Fruit fly (Drosophila melanogaster) whole organism, embryonic: Measurements from ENCODE around the gene ninaE.

Experiments
- Bgb ChIP-seq: fragments of 200-800 bp; sonication (Bioruptor generic); IDR thresholded peaks from 2 replicates; pipeline ENCODE4 v1.3.6; 2022; ENCODE audit warnings: missing biosample characterization, missing genetic modification characterization; ENCODE audit not compliant: partially characterized antibody
- C15 ChIP-seq: fragments of 200-800 bp; sonication (Bioruptor generic); IDR thresholded peaks from 3 replicates; pipeline ENCODE4 v1.3.6; 2022; ENCODE audit warnings: missing biosample characterization, missing genetic modification characterization
- CG10979 ChIP-seq: fragments of 200-800 bp; sonication (Bioruptor generic); optimal IDR thresholded peaks from 2 replicates; lab custom pipeline; 2018; ENCODE audit warnings: missing biosample characterization, mild to moderate bottlenecking, missing genetic modification characterization, moderate library complexity
- CG11093 ChIP-seq: fragments of 200-800 bp; sonication (Bioruptor generic); IDR thresholded peaks from 3 replicates; pipeline ENCODE4 v1.3.6; 2022; ENCODE audit warnings: missing biosample characterization, missing genetic modification characterization
- CG11456 ChIP-seq: fragments of 200-800 bp; sonication (Bioruptor generic); IDR thresholded peaks from 3 replicates; pipeline ENCODE4 v1.3.6; 2022; ENCODE audit warnings: missing biosample characterization, missing genetic modification characterization
- CG12391 ChIP-seq: fragments of 200-800 bp; sonication (Bioruptor generic); optimal IDR thresholded peaks from 3 replicates; lab custom pipeline; 2018; ENCODE audit warnings: missing biosample characterization, mild to moderate bottlenecking, missing genetic modification characterization, moderate library complexity
- CG12942 ChIP-seq: fragments of 200-800 bp; sonication (Bioruptor generic); optimal IDR thresholded peaks from 3 replicates; lab custom pipeline; 2016; ENCODE audit warnings: missing biosample characterization, missing genetic modification characterization
- CG13424 ChIP-seq: fragments of 200-800 bp; sonication (Bioruptor generic); optimal IDR thresholded peaks from 2 replicates; lab custom pipeline; 2019; ENCODE audit warnings: missing biosample characterization, mild to moderate bottlenecking, missing genetic modification characterization, moderate library complexity
- CG13894 ChIP-seq: fragments of 200-800 bp; sonication (Bioruptor generic); optimal IDR thresholded peaks from 3 replicates; lab custom pipeline; 2018; ENCODE audit warnings: missing biosample characterization, mild to moderate bottlenecking, missing genetic modification characterization, moderate library complexity
- CG15011 ChIP-seq: fragments of 200-800 bp; sonication (Bioruptor generic); optimal IDR thresholded peaks from 3 replicates; lab custom pipeline; 2018; ENCODE audit warnings: missing biosample characterization, mild to moderate bottlenecking, missing genetic modification characterization
- CG16815 ChIP-seq: fragments of 200-800 bp; sonication (Bioruptor generic); optimal IDR thresholded peaks from 3 replicates; lab custom pipeline; 2017; ENCODE audit warnings: missing biosample characterization, mild to moderate bottlenecking, missing genetic modification characterization
- CG1832 ChIP-seq: fragments of 200-800 bp; sonication (Bioruptor generic); optimal IDR thresholded peaks from 2 replicates; lab custom pipeline; 2017; ENCODE audit warnings: missing biosample characterization, mild to moderate bottlenecking, missing genetic modification characterization, inconsistent platforms
- CG2120 ChIP-seq: fragments of 200-800 bp; sonication (Bioruptor generic); optimal IDR thresholded peaks from 3 replicates; lab custom pipeline; 2016; ENCODE audit warnings: missing biosample characterization, missing genetic modification characterization
- CG2129 ChIP-seq: fragments of 200-800 bp; sonication (Bioruptor generic); IDR thresholded peaks from 2 replicates; pipeline ENCODE4 v1.3.6; 2022; ENCODE audit warnings: missing biosample characterization, missing genetic modification characterization; ENCODE audit not compliant: partially characterized antibody
- CG2202 ChIP-seq: fragments of 200-800 bp; sonication (Bioruptor generic); optimal IDR thresholded peaks from 2 replicates; lab custom pipeline; 2018; ENCODE audit warnings: missing biosample characterization, mild to moderate bottlenecking, missing genetic modification characterization
- CG34422 ChIP-seq: fragments of 200-800 bp; sonication (Bioruptor generic); IDR thresholded peaks from 3 replicates; pipeline ENCODE4 v1.3.6; 2022; ENCODE audit warnings: missing biosample characterization, missing genetic modification characterization
- CG3847 ChIP-seq: fragments of 200-800 bp; sonication (Bioruptor generic); IDR thresholded peaks from 2 replicates; pipeline ENCODE4 v1.3.6; 2022; ENCODE audit warnings: missing biosample characterization, missing genetic modification characterization
- CG6654 ChIP-seq: fragments of 200-800 bp; sonication (Bioruptor generic); optimal IDR thresholded peaks from 2 replicates; lab custom pipeline; 2017; ENCODE audit warnings: missing biosample characterization, mild to moderate bottlenecking, missing genetic modification characterization
- CG7987 ChIP-seq: fragments of 200-800 bp; sonication (Bioruptor generic); optimal IDR thresholded peaks from 2 replicates; lab custom pipeline; 2018; ENCODE audit warnings: missing biosample characterization, mild to moderate bottlenecking, missing genetic modification characterization, moderate library complexity
- CG8924 ChIP-seq: fragments of 200-800 bp; optimal IDR thresholded peaks from 3 replicates; lab custom pipeline; 2019; ENCODE audit warnings: missing biosample characterization, mild to moderate bottlenecking, missing genetic modification characterization, moderate library complexity
- CG9817 ChIP-seq: fragments of 200-800 bp; sonication (Bioruptor generic); optimal IDR thresholded peaks from 2 replicates; lab custom pipeline; 2018; ENCODE audit warnings: missing biosample characterization, mild to moderate bottlenecking, missing genetic modification characterization, moderate library complexity
- CG9876 ChIP-seq: fragments of 200-800 bp; sonication (Bioruptor generic); optimal IDR thresholded peaks from 2 replicates; lab custom pipeline; 2016; ENCODE audit warnings: missing biosample characterization, missing genetic modification characterization
- Fer1 ChIP-seq: fragments of 200-800 bp; sonication (Bioruptor generic); optimal IDR thresholded peaks from 2 replicates; lab custom pipeline; 2017; ENCODE audit warnings: missing biosample characterization, mild to moderate bottlenecking, missing genetic modification characterization
- Fer2 ChIP-seq: fragments of 200-800 bp; sonication (Bioruptor generic); optimal IDR thresholded peaks from 2 replicates; lab custom pipeline; 2018; ENCODE audit warnings: missing biosample characterization, mild to moderate bottlenecking, missing genetic modification characterization, moderate library complexity
- Fer3 ChIP-seq: fragments of 200-800 bp; sonication (Bioruptor generic); optimal IDR thresholded peaks from 2 replicates; lab custom pipeline; 2018; ENCODE audit warnings: missing biosample characterization, mild to moderate bottlenecking, missing genetic modification characterization, moderate library complexity
- HLH3B ChIP-seq: fragments of 200-800 bp; sonication (Bioruptor generic); IDR thresholded peaks from 2 replicates; pipeline ENCODE4 v1.3.6; 2022; ENCODE audit warnings: missing biosample characterization, missing genetic modification characterization
- Hand ChIP-seq: fragments of 200-800 bp; sonication (Bioruptor generic); optimal IDR thresholded peaks from 2 replicates; lab custom pipeline; 2017; ENCODE audit warnings: mild to moderate bottlenecking, missing biosample characterization, missing genetic modification reagents, missing genetic modification characterization
- Hmr ChIP-seq: fragments of 200-800 bp; sonication (Bioruptor generic); optimal IDR thresholded peaks from 3 replicates; lab custom pipeline; 2017; ENCODE audit warnings: mild to moderate bottlenecking, missing biosample characterization, missing genetic modification reagents, missing genetic modification characterization
- Meics ChIP-seq: fragments of 200-800 bp; sonication (Bioruptor generic); optimal IDR thresholded peaks from 2 replicates; lab custom pipeline; 2017; ENCODE audit warnings: missing biosample characterization, mild to moderate bottlenecking, missing genetic modification characterization
- Mrtf ChIP-seq: fragments of 200-800 bp; sonication (Bioruptor generic); IDR thresholded peaks from 3 replicates; pipeline ENCODE4 v1.3.6; 2022; ENCODE audit warnings: missing biosample characterization, missing genetic modification characterization
- NC2α ChIP-seq: fragments of 200-800 bp; sonication (Bioruptor generic); optimal IDR thresholded peaks from 2 replicates; lab custom pipeline; 2016; ENCODE audit warnings: missing biosample characterization, missing genetic modification characterization
- Six4 ChIP-seq: fragments of 200-800 bp; sonication (Bioruptor generic); optimal IDR thresholded peaks from 2 replicates; lab custom pipeline; 2016; ENCODE audit warnings: missing biosample characterization, missing genetic modification characterization
- Vsx1 ChIP-seq: fragments of 200-800 bp; sonication (Bioruptor generic); optimal IDR thresholded peaks from 2 replicates; lab custom pipeline; 2017; ENCODE audit warnings: missing biosample characterization, mild to moderate bottlenecking, missing genetic modification characterization, missing genetic modification reagents
- az2 ChIP-seq: fragments of 200-800 bp; sonication (Bioruptor generic); optimal IDR thresholded peaks from 3 replicates; lab custom pipeline; 2016; ENCODE audit warnings: missing biosample characterization, missing genetic modification characterization
- bbx ChIP-seq: fragments of 200-800 bp; sonication (Bioruptor generic); IDR thresholded peaks from 2 replicates; pipeline ENCODE4 v1.3.6; 2022; ENCODE audit warnings: missing biosample characterization, missing genetic modification characterization; ENCODE audit not compliant: partially characterized antibody
- bcd ChIP-seq: fragments of 200-800 bp; sonication (Bioruptor generic); optimal IDR thresholded peaks from 2 replicates; lab custom pipeline; 2017; ENCODE audit warnings: missing biosample characterization, mild to moderate bottlenecking, missing genetic modification characterization
- cwo ChIP-seq: fragments of 200-800 bp; sonication (Bioruptor generic); optimal IDR thresholded peaks from 3 replicates; lab custom pipeline; 2017; ENCODE audit warnings: missing biosample characterization, missing genetic modification characterization, mild to moderate bottlenecking, moderate library complexity, missing genetic modification reagents
- ems ChIP-seq: fragments of 200-800 bp; sonication (Bioruptor generic); optimal IDR thresholded peaks from 3 replicates; lab custom pipeline; 2016; ENCODE audit warnings: missing biosample characterization, missing genetic modification characterization
- eyg ChIP-seq: fragments of 200-800 bp; sonication (Bioruptor generic); optimal IDR thresholded peaks from 3 replicates; lab custom pipeline; 2016; ENCODE audit warnings: missing biosample characterization, missing genetic modification characterization
- fu2 ChIP-seq: fragments of 200-800 bp; sonication (Bioruptor generic); optimal IDR thresholded peaks from 2 replicates; lab custom pipeline; 2016; ENCODE audit warnings: missing biosample characterization, missing genetic modification characterization
- hth ChIP-seq: fragments of >200 bp; optimal IDR thresholded peaks from 2 replicates; lab custom pipeline; 2017; ENCODE audit warnings: inconsistent platforms
- mld ChIP-seq: fragments of 200-800 bp; sonication (Bioruptor generic); IDR thresholded peaks from 3 replicates; pipeline ENCODE4 v1.3.6; 2022; ENCODE audit warnings: missing biosample characterization, missing genetic modification characterization; ENCODE audit not compliant: partially characterized antibody
- pho ChIP-seq: fragments of 200-800 bp; sonication (Bioruptor generic); optimal IDR thresholded peaks from 2 replicates; lab custom pipeline; 2016; ENCODE audit warnings: missing biosample characterization, missing genetic modification characterization
- run ChIP-seq: fragments of 200-800 bp; sonication (Bioruptor generic); optimal IDR thresholded peaks from 3 replicates; lab custom pipeline; 2018; ENCODE audit warnings: missing biosample characterization, mild to moderate bottlenecking, missing genetic modification characterization
- salm ChIP-seq: fragments of 200-800 bp; sonication (Bioruptor generic); optimal IDR thresholded peaks from 2 replicates; lab custom pipeline; 2018; ENCODE audit warnings: missing biosample characterization, mild to moderate bottlenecking, missing genetic modification characterization
- sd ChIP-seq: fragments of 200-800 bp; sonication (Bioruptor generic); optimal IDR thresholded peaks from 3 replicates; lab custom pipeline; 2018; ENCODE audit warnings: missing biosample characterization, mild to moderate bottlenecking, missing genetic modification characterization, moderate library complexity
- shn ChIP-seq: fragments of 200-800 bp; sonication (Bioruptor generic); optimal IDR thresholded peaks from 3 replicates; lab custom pipeline; 2016; ENCODE audit warnings: missing biosample characterization, missing genetic modification characterization
- sim ChIP-seq: fragments of 200-800 bp; sonication (Bioruptor generic); IDR thresholded peaks from 2 replicates; pipeline ENCODE4 v1.3.6; 2022; ENCODE audit warnings: missing biosample characterization, missing genetic modification characterization
- ttk ChIP-seq: fragments of 200-800 bp; sonication (Bioruptor generic); IDR thresholded peaks from 2 replicates; pipeline ENCODE4 v2.1.2; 2022; ENCODE audit warnings: missing biosample characterization, missing genetic modification characterization
- zf30C ChIP-seq: fragments of 200-800 bp; sonication (Bioruptor generic); optimal IDR thresholded peaks from 3 replicates; lab custom pipeline; 2018; ENCODE audit warnings: missing biosample characterization, mild to moderate bottlenecking, missing genetic modification characterization

Gene ninaE

DNA sequence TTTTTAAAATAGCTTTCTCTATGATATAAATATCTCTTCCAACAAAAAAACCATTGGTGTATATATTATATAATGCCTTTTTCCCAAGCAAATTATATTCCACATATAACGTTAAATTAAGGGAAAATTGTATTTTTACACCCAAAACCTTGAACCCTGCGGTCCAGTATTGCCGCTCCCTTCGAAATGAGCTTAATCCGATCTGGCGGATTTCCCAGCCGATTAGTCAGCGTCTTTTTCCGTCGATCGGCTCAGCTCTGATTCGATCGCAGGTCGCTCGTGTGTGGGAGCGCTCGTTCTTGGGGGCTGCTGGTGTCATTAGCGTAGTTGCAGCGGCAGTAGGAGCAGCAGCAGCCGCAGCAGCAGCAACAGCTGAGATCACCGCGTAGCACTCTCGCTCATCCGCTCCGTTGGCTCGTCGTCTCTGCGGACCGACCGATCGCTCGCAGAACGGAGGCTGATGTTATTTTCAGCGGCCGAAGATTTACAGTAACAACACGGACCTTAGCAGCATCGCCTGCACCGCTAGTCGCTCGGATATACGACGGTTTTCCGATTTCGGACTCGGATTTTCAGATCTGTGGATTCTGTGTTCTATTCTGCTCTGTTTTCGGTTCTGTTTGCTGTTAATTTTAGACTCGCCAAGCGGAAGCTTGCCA, 2.5 kb upstream of the ninaE start, which contains the start of gene CG4733 (continued):
- TF ChIP-seq sim (GFP tag; lab: Robert Waterston, UW) (no peak), CG7987 (GFP tag; lab: Kevin White, UChicago) (no peak), CG12942 (GFP tag; lab: Kevin White, UChicago) (no peak), CG9817 (tag; lab: Kevin White, UChicago) (no peak), CG13424 (tag; lab: Kevin White, UChicago) (peak; percentile 26), ttk (no peak), CG2202 (tag; lab: Kevin White, UChicago) (no peak), run (tag; lab: Kevin White, UChicago) (no peak), bcd (GFP tag; lab: Kevin White, UChicago) (peak; percentile 31), CG3847 (GFP tag; lab: Robert Waterston, UW) (0 out of 2 replicates have a peak, but pooled peaks have one; percentile 13), ems (GFP tag; lab: Kevin White, UChicago) (no peak), Fer3 (no peak), Meics (GFP tag; lab: Kevin White, UChicago) (peak; percentile 27), CG16815 (GFP tag; lab: Kevin White, UChicago) (no peak), CG11093 (GFP tag; lab: Robert Waterston, UW) (no peak), hth (lab: Kevin White, UChicago) (no peak), CG6654 (GFP tag; lab: Kevin White, UChicago) (no peak), Fer2 (tag; lab: Kevin White, UChicago) (no peak), CG11456 (GFP tag; lab: Robert Waterston, UW) (no peak), zf30C (no peak), CG15011 (no peak), Hmr (GFP tag; lab: Kevin White, UChicago) (no peak), salm (no peak), Hand (GFP tag; lab: Kevin White, UChicago) (no peak), eyg (GFP tag; lab: Kevin White, UChicago) (no peak), az2 (peak; percentile 21), Mrtf (GFP tag; lab: Robert Waterston, UW) (no peak), mld (GFP tag; lab: Robert Waterston, UW) (no peak), CG34422 (GFP tag; lab: Robert Waterston, UW) (no peak), CG12391 (peak; percentile 18), NC2α (GFP tag; lab: Kevin White, UChicago) (no peak), CG8924 (tag; lab: Kevin White, UChicago) (no peak), bbx (GFP tag; lab: Robert Waterston, UW) (0 out of 2 replicates have a peak, but pooled peaks have one; percentile 17), CG10979 (tag; lab: Kevin White, UChicago) (no peak), Bgb (no peak), CG2120 (peak; percentile 32), CG2129 (GFP tag; lab: Robert Waterston, UW) (no peak), shn (GFP tag; lab: Kevin White, UChicago) (peak; percentile 5), Fer1 (no peak), pho (GFP tag; lab: Kevin White, UChicago) (no peak), CG9876 (GFP tag; lab: Kevin White, UChicago) (no peak), sd (no peak), Six4 (GFP tag; lab: Kevin White, UChicago) (no peak), fu2 (GFP tag; lab: Kevin White, UChicago) (no peak), cwo (GFP tag; lab: Kevin White, UChicago) (no peak), Vsx1 (GFP tag; lab: Kevin White, UChicago) (no peak), HLH3B (no peak), CG13894 (tag; lab: Kevin White, UChicago) (no peak), C15 (no peak), CG1832 (GFP tag; lab: Kevin White, UChicago) (no peak)
